Worm (Caenorhabditis elegans) whole organism, young adult: ENCODE measurements around the gene zmp-4.

Source experiments
- B0261.1 ChIP-seq: sonication (generic microtip); optimal IDR thresholded peaks from 2 replicates; lab custom pipeline; 2016; ENCODE audit warnings: mild to moderate bottlenecking, missing genetic modification characterization, moderate library complexity, missing compliant biosample characterization
- C06A6.2 ChIP-seq: fragments of 200-800 bp; sonication (Bioruptor generic); conservative IDR thresholded peaks from 2 replicates; pipeline ENCODE4 v1.3.6; 2022; ENCODE audit warnings: missing genetic modification characterization, missing compliant biosample characterization
- F22D6.2 ChIP-seq: sonication (generic microtip); optimal IDR thresholded peaks from 2 replicates; lab custom pipeline; 2016; ENCODE audit warnings: mild to moderate bottlenecking, missing genetic modification characterization, missing compliant biosample characterization
- F37B4.10 ChIP-seq: fragments of 200-800 bp; sonication (Bioruptor generic); IDR thresholded peaks from 2 replicates; pipeline ENCODE4 v1.3.6; 2022; ENCODE audit warnings: missing genetic modification characterization, missing compliant biosample characterization
- F52B5.7 ChIP-seq: sonication (generic microtip); optimal IDR thresholded peaks from 2 replicates; lab custom pipeline; 2016; ENCODE audit warnings: mild to moderate bottlenecking, missing genetic modification characterization, missing compliant biosample characterization
- F57A8.1 ChIP-seq: fragments of 200-800 bp; sonication (Bioruptor generic); optimal IDR thresholded peaks from 2 replicates; lab custom pipeline; 2018; ENCODE audit warnings: mild to moderate bottlenecking, missing genetic modification characterization, moderate library complexity, missing compliant biosample characterization
- F57C9.4 ChIP-seq: sonication (generic microtip); optimal IDR thresholded peaks from 2 replicates; lab custom pipeline; 2017; ENCODE audit warnings: mild to moderate bottlenecking, missing genetic modification characterization, missing compliant biosample characterization
- K12H6.12 ChIP-seq: fragments of 200-800 bp; sonication (Bioruptor generic); optimal IDR thresholded peaks from 2 replicates; lab custom pipeline; 2018; ENCODE audit warnings: mild to moderate bottlenecking, missing genetic modification characterization, missing compliant biosample characterization
- Y53F4B.3 ChIP-seq: fragments of 200-800 bp; sonication (Bioruptor generic); IDR thresholded peaks from 2 replicates; pipeline ENCODE4 v1.3.6; 2022; ENCODE audit warnings: missing genetic modification reagents, missing genetic modification characterization, missing compliant biosample characterization
- Y53G8AR.9 ChIP-seq: fragments of 200-800 bp; sonication (Bioruptor generic); conservative IDR thresholded peaks from 2 replicates; pipeline ENCODE4 v1.3.6; 2022; ENCODE audit warnings: missing genetic modification reagents, missing genetic modification characterization, missing compliant biosample characterization
- Y56A3A.18 ChIP-seq: fragments of 200-800 bp; sonication (Bioruptor generic); IDR thresholded peaks from 2 replicates; pipeline ENCODE4 v1.3.6; 2022; ENCODE audit warnings: missing genetic modification reagents, missing genetic modification characterization, missing compliant biosample characterization
- Y67H2A.10 ChIP-seq: fragments of 200-800 bp; sonication (Bioruptor generic); conservative IDR thresholded peaks from 2 replicates; pipeline ENCODE4 v1.3.6; 2022; ENCODE audit warnings: missing genetic modification reagents, missing genetic modification characterization, missing compliant biosample characterization
- athp-1 ChIP-seq: sonication (generic microtip); optimal IDR thresholded peaks from 2 replicates; lab custom pipeline; 2017; ENCODE audit warnings: mild to moderate bottlenecking, missing genetic modification characterization, missing compliant biosample characterization
- bed-1 ChIP-seq: fragments of 200-800 bp; sonication (Bioruptor generic); IDR thresholded peaks from 2 replicates; pipeline ENCODE4 v1.3.6; 2022; ENCODE audit warnings: missing genetic modification reagents, missing genetic modification characterization, missing compliant biosample characterization
- bed-2 ChIP-seq: fragments of 200-800 bp; sonication (Bioruptor generic); IDR thresholded peaks from 2 replicates; pipeline ENCODE4 v1.3.6; 2022; ENCODE audit warnings: missing genetic modification reagents, missing genetic modification characterization, missing compliant biosample characterization
- ccch-3 ChIP-seq: fragments of 200-800 bp; sonication (Bioruptor generic); optimal IDR thresholded peaks from 2 replicates; lab custom pipeline; 2018; ENCODE audit warnings: mild to moderate bottlenecking, missing genetic modification characterization, missing compliant biosample characterization
- ceh-91 ChIP-seq: fragments of 200-800 bp; sonication (Bioruptor generic); IDR thresholded peaks from 2 replicates; pipeline ENCODE4 v1.3.6; 2022; ENCODE audit warnings: missing genetic modification reagents, missing genetic modification characterization, missing compliant biosample characterization
- dox-1 ChIP-seq: fragments of 200-800 bp; sonication (Bioruptor generic); IDR thresholded peaks from 2 replicates; pipeline ENCODE4 v1.3.6; 2022; ENCODE audit warnings: missing genetic modification reagents, missing genetic modification characterization, missing compliant biosample characterization
- efl-1 ChIP-seq: fragments of 150-350 bp; optimal IDR thresholded peaks from 2 replicates; lab custom pipeline; 2014; ENCODE audit warnings: missing biosample characterization, missing genetic modification reagents, missing genetic modification characterization
- egl-44 ChIP-seq: fragments of 200-800 bp; sonication (Bioruptor generic); IDR thresholded peaks from 2 replicates; pipeline ENCODE4 v1.3.6; 2022; ENCODE audit warnings: missing genetic modification reagents, missing genetic modification characterization, missing compliant biosample characterization
- egrh-3 ChIP-seq: fragments of 200-800 bp; sonication (Bioruptor generic); IDR thresholded peaks from 2 replicates; pipeline ENCODE4 v1.3.6; 2022; ENCODE audit warnings: missing genetic modification reagents, missing genetic modification characterization, missing compliant biosample characterization
- ets-4 ChIP-seq: fragments of 200-800 bp; sonication (Bioruptor generic); optimal IDR thresholded peaks from 2 replicates; lab custom pipeline; 2018; ENCODE audit warnings: mild to moderate bottlenecking, missing genetic modification characterization, missing compliant biosample characterization
- hlh-12 ChIP-seq: sonication (generic microtip); optimal IDR thresholded peaks from 2 replicates; lab custom pipeline; 2016; ENCODE audit warnings: missing genetic modification characterization, missing compliant biosample characterization
- hlh-26 ChIP-seq: fragments of 200-800 bp; sonication (Bioruptor generic); conservative IDR thresholded peaks from 2 replicates; pipeline ENCODE4 v1.3.6; 2022; ENCODE audit warnings: missing genetic modification reagents, missing genetic modification characterization, missing compliant biosample characterization
- hsf-1 ChIP-seq: fragments of 200-800 bp; sonication (Bioruptor generic); IDR thresholded peaks from 2 replicates; pipeline ENCODE4 v1.3.6; 2022; ENCODE audit warnings: missing genetic modification reagents, missing genetic modification characterization, missing compliant biosample characterization
- lag-1 ChIP-seq: fragments of 200-800 bp; sonication (Bioruptor generic); IDR thresholded peaks from 2 replicates; pipeline ENCODE4 v1.3.6; 2022; ENCODE audit warnings: missing genetic modification reagents, missing genetic modification characterization, missing compliant biosample characterization
- lin-54 ChIP-seq: fragments of 200-800 bp; sonication (Bioruptor generic); optimal IDR thresholded peaks from 2 replicates; lab custom pipeline; 2018; ENCODE audit warnings: mild to moderate bottlenecking, missing genetic modification characterization, missing compliant biosample characterization
- madf-6 ChIP-seq: fragments of 200-800 bp; sonication (Bioruptor generic); IDR thresholded peaks from 2 replicates; pipeline ENCODE4 v1.3.6; 2022; ENCODE audit warnings: missing genetic modification reagents, missing genetic modification characterization, missing compliant biosample characterization
- mcd-1 ChIP-seq: fragments of 200-800 bp; sonication (Bioruptor generic); IDR thresholded peaks from 2 replicates; pipeline ENCODE4 v1.3.6; 2022; ENCODE audit warnings: missing genetic modification reagents, missing genetic modification characterization, missing compliant biosample characterization
- mes-4 ChIP-seq: sonication (generic microtip); optimal IDR thresholded peaks from 2 replicates; lab custom pipeline; 2016; ENCODE audit warnings: missing genotype, missing genetic modification characterization, missing compliant biosample characterization
- mxl-1 ChIP-seq: sonication (generic microtip); optimal IDR thresholded peaks from 2 replicates; lab custom pipeline; 2016; ENCODE audit warnings: missing genetic modification characterization, missing compliant biosample characterization
- nfya-2 ChIP-seq: fragments of 200-800 bp; sonication (Bioruptor generic); IDR thresholded peaks from 2 replicates; pipeline ENCODE4 v1.3.6; 2022; ENCODE audit warnings: missing genetic modification reagents, missing genetic modification characterization, missing compliant biosample characterization
- nhr-120 ChIP-seq: fragments of 200-800 bp; sonication (Bioruptor generic); IDR thresholded peaks from 2 replicates; pipeline ENCODE4 v1.3.6; 2022; ENCODE audit warnings: missing genetic modification characterization, missing compliant biosample characterization
- nhr-27 ChIP-seq: fragments of 200-800 bp; sonication (Bioruptor generic); optimal IDR thresholded peaks from 2 replicates; lab custom pipeline; 2018; ENCODE audit warnings: mild to moderate bottlenecking, missing genetic modification characterization, moderate library complexity, missing compliant biosample characterization
- rcor-1 ChIP-seq: fragments of 200-800 bp; sonication (Bioruptor generic); IDR thresholded peaks from 2 replicates; pipeline ENCODE4 v1.3.6; 2022; ENCODE audit warnings: missing genetic modification reagents, missing genetic modification characterization, missing compliant biosample characterization
- rec-8 ChIP-seq, 2 experiments: sonication (generic microtip); optimal IDR thresholded peaks; 2 replicates each; lab custom pipeline; 2016; ENCODE audit warnings: mild to moderate bottlenecking in 2 of 2, missing genetic modification characterization in 2 of 2, missing genetic modification reagents in 2 of 2, missing genotype in 2 of 2, missing biosample characterization in 1 of 2, missing compliant biosample characterization in 1 of 2, moderate library complexity in 1 of 2
- sdz-38 ChIP-seq: sonication (generic microtip); optimal IDR thresholded peaks from 2 replicates; lab custom pipeline; 2016; ENCODE audit warnings: missing genotype, missing genetic modification characterization, missing compliant biosample characterization
- snpc-1.1 ChIP-seq: sonication (generic microtip); optimal IDR thresholded peaks from 2 replicates; lab custom pipeline; 2017; ENCODE audit warnings: missing genetic modification characterization, mild to moderate bottlenecking, missing compliant biosample characterization, antibody characterized with exemption, moderate library complexity, missing genotype, missing genetic modification reagents; ENCODE audit not compliant: insufficient read depth
- snpc-3.4 ChIP-seq: sonication (generic microtip); optimal IDR thresholded peaks from 2 replicates; lab custom pipeline; 2017; ENCODE audit warnings: missing genetic modification characterization, mild to moderate bottlenecking, missing compliant biosample characterization, antibody characterized with exemption, moderate library complexity, missing genotype, missing genetic modification reagents
- unc-130 ChIP-seq: sonication (generic microtip); optimal IDR thresholded peaks from 2 replicates; lab custom pipeline; 2016; ENCODE audit warnings: missing genetic modification reagents, missing genetic modification characterization, missing compliant biosample characterization
- zfh-2 ChIP-seq: fragments of 200-800 bp; sonication (Bioruptor generic); conservative IDR thresholded peaks from 2 replicates; pipeline ENCODE4 v1.3.6; 2022; ENCODE audit warnings: missing genetic modification reagents, missing genetic modification characterization, missing compliant biosample characterization
- zim-3 ChIP-seq: sonication (generic microtip); optimal IDR thresholded peaks from 2 replicates; lab custom pipeline; 2017; ENCODE audit warnings: mild to moderate bottlenecking, missing genetic modification characterization, moderate library complexity, missing compliant biosample characterization
- ztf-25 ChIP-seq: fragments of 200-800 bp; sonication (Bioruptor generic); IDR thresholded peaks from 2 replicates; pipeline ENCODE4 v1.3.6; 2022; ENCODE audit warnings: missing genetic modification reagents, missing genetic modification characterization, missing compliant biosample characterization
- ztf-28 ChIP-seq: fragments of 200-800 bp; sonication (Bioruptor generic); IDR thresholded peaks from 2 replicates; pipeline ENCODE4 v1.3.6; 2022; ENCODE audit warnings: missing genetic modification reagents, missing genetic modification characterization, missing compliant biosample characterization

zmp-4 gene

ce11 chrV:14910758-14911157, 10.7 kb downstream of the zmp-4 start:
- TF ChIP-seq rcor-1 (GFP tag; lab: Robert Waterston, UW) (no peak), hsf-1 (GFP tag; lab: Robert Waterston, UW) (no peak), bed-1 (no peak), F22D6.2 (tag; lab: Kevin White, UChicago) (no peak)

- TF ChIP-seq egrh-3 = no peak
- TF ChIP-seq nhr-120 (GFP tag; lab: Robert Waterston, UW) = no peak
- no peak for TF ChIP-seq rec-8 (tag; optimal IDR thresholded peaks at IDR 0.05; lab: Kevin White, UChicago)
- TF ChIP-seq ztf-28 (GFP tag; lab: Robert Waterston, UW) = no peak
- no peak for TF ChIP-seq lin-54 (GFP tag; lab: Kevin White, UChicago)
- TF ChIP-seq hlh-26 (GFP tag; lab: Robert Waterston, UW) = no peak
- no peak for TF ChIP-seq egl-44 (GFP tag; lab: Robert Waterston, UW)
- no peak for TF ChIP-seq hlh-12 (tag; lab: Kevin White, UChicago)
- TF ChIP-seq nfya-2 (GFP tag; lab: Robert Waterston, UW) = no peak
- no peak for TF ChIP-seq mcd-1 (GFP tag; lab: Robert Waterston, UW)
- no peak for TF ChIP-seq zim-3 (tag; lab: Kevin White, UChicago)
- no peak for TF ChIP-seq bed-1
- TF ChIP-seq, all 124 proteins: peak for 0
Measured at ce11 chrV:14909331-14909835, 12.0 kb downstream of the zmp-4 start, which contains the start of gene H12D21.9. Gene H12D21.9, minus strand, starts transcription at chrV:14909478.

ce11 chrV:14907445-14907844, 14.0 kb downstream of the zmp-4 start:
- TF ChIP-seq Y56A3A.18 (GFP tag; lab: Robert Waterston, UW) (no peak), Y53F4B.3 (GFP tag; lab: Robert Waterston, UW) (no peak), C06A6.2 (no peak), unc-130 (no peak), nfya-2 (GFP tag; lab: Robert Waterston, UW) (no peak), mxl-1 (no peak), ets-4 (GFP tag; lab: Kevin White, UChicago) (no peak), F52B5.7 (tag; lab: Kevin White, UChicago) (no peak), Y53G8AR.9 (GFP tag; lab: Robert Waterston, UW) (no peak), efl-1 (GFP tag; lab: Kevin White, UChicago) (no peak), zfh-2 (GFP tag; lab: Robert Waterston, UW) (no peak), sdz-38 (tag; lab: Kevin White, UChicago) (no peak), ztf-28 (GFP tag; lab: Robert Waterston, UW) (no peak), madf-6 (GFP tag; lab: Robert Waterston, UW) (no peak)

ce11 chrV:14900905-14901304, 20.5 kb downstream of the zmp-4 start:
- no peak for TF ChIP-seq ceh-91
- TF ChIP-seq Y67H2A.10 = no peak
- no peak for TF ChIP-seq B0261.1 (tag; lab: Kevin White, UChicago)
- TF ChIP-seq egrh-3 = no peak
- TF ChIP-seq snpc-3.4 (tag; lab: Kevin White, UChicago) = no peak
- no peak for TF ChIP-seq Y53G8AR.9 (GFP tag; lab: Robert Waterston, UW)
- TF ChIP-seq F37B4.10 (GFP tag; lab: Robert Waterston, UW) = no peak
- TF ChIP-seq K12H6.12 (tag; lab: Kevin White, UChicago) = no peak
- no peak for TF ChIP-seq nhr-27 (tag; lab: Kevin White, UChicago)
- TF ChIP-seq F57C9.4 (tag; lab: Kevin White, UChicago) = no peak
- no peak for TF ChIP-seq ztf-25 (GFP tag; lab: Robert Waterston, UW)
- TF ChIP-seq ztf-28 (GFP tag; lab: Robert Waterston, UW) = no peak
- TF ChIP-seq snpc-1.1 (tag; lab: Kevin White, UChicago) = no peak
- TF ChIP-seq athp-1 (tag; lab: Kevin White, UChicago) = no peak
- no peak for TF ChIP-seq dox-1 (GFP tag; lab: Robert Waterston, UW)
- TF ChIP-seq mes-4 (tag; lab: Kevin White, UChicago) = no peak
- no peak for TF ChIP-seq lag-1 (GFP tag; lab: Robert Waterston, UW)
- no peak for TF ChIP-seq ccch-3 (GFP tag; lab: Kevin White, UChicago)
- no peak for TF ChIP-seq F57A8.1 (GFP tag; lab: Kevin White, UChicago)
- no peak for TF ChIP-seq bed-2
- TF ChIP-seq, all 124 proteins: peak for 0
